Worm (Caenorhabditis elegans): Measurements from ENCODE around the gene acdh-11.

DNA sequence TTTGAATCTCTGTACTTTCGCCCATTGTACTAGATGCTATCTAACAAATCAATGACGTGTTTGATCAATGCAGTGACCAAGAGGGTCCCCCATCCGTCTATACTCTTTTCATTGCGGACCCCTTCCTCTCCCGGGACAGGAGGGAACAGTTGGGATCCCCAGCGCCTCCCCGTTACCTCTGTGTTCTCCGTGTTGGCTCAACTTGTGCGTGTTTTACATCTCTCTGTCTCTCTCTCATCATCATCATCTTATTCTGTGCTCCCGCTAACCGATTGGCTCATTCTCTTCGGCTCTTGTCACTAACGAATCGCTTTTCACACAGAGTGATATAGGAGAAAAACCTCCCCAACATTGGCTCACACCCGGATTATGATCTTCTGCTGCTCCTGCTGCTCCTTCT, 45.5 kb upstream of the acdh-11 start, which contains the start of gene unc-49:
- TF ChIP-seq lsy-2 (tag; optimal IDR thresholded peaks at IDR 0.05) (no peak), nhr-76 (tag; optimal IDR thresholded peaks at IDR 0.05) (no peak), blmp-1 (tag; optimal IDR thresholded peaks at IDR 0.05) (no peak), pha-4 (tag; optimal IDR thresholded peaks at IDR 0.05) (no peak), elt-3 (tag; optimal IDR thresholded peaks at IDR 0.05) (no peak), ztf-11 (tag; optimal IDR thresholded peaks at IDR 0.05) (no peak), mep-1 (tag; optimal IDR thresholded peaks at IDR 0.05) (no peak), nhr-28 (tag; optimal IDR thresholded peaks at IDR 0.05) (no peak), unc-62 (GFP tag; optimal IDR thresholded peaks at IDR 0.05) (peak; percentile 22), nhr-237 (tag; optimal IDR thresholded peaks at IDR 0.05) (no peak), ces-1 (GFP tag; optimal IDR thresholded peaks at IDR 0.05) (no peak)
